Fruit fly (Drosophila melanogaster) whole organism, embryonic: ENCODE data around the gene PMP34.

Experiments
- ATbp ChIP-seq: fragments of 200-800 bp; sonication (Bioruptor generic); optimal IDR thresholded peaks from 2 replicates; lab custom pipeline; 2017; ENCODE audit warnings: missing biosample characterization, mild to moderate bottlenecking, missing genetic modification characterization, missing genetic modification reagents
- CG10147 ChIP-seq: fragments of 200-800 bp; sonication (Bioruptor generic); optimal IDR thresholded peaks from 2 replicates; lab custom pipeline; 2019; ENCODE audit warnings: missing biosample characterization, mild to moderate bottlenecking, missing genetic modification characterization, moderate library complexity
- CG10267 ChIP-seq: fragments of 200-800 bp; sonication (Bioruptor generic); optimal IDR thresholded peaks from 2 replicates; lab custom pipeline; 2018; ENCODE audit warnings: missing biosample characterization, mild to moderate bottlenecking, missing genetic modification characterization, moderate library complexity
- CG10654 ChIP-seq: fragments of 200-800 bp; sonication (Bioruptor generic); optimal IDR thresholded peaks from 2 replicates; lab custom pipeline; 2016; ENCODE audit warnings: missing biosample characterization, missing genetic modification characterization
- CG11504 ChIP-seq: fragments of 200-800 bp; sonication (Bioruptor generic); optimal IDR thresholded peaks from 3 replicates; lab custom pipeline; 2019; ENCODE audit warnings: missing biosample characterization, mild to moderate bottlenecking, missing genetic modification characterization, moderate library complexity
- CG11696 ChIP-seq: fragments of 200-800 bp; sonication (Bioruptor generic); IDR thresholded peaks from 2 replicates; pipeline ENCODE4 v1.3.6; 2022; ENCODE audit warnings: missing biosample characterization, missing genetic modification characterization
- CG12769 ChIP-seq: fragments of 200-800 bp; sonication (Bioruptor generic); optimal IDR thresholded peaks from 2 replicates; lab custom pipeline; 2019; ENCODE audit warnings: missing biosample characterization, mild to moderate bottlenecking, missing genetic modification characterization, moderate library complexity
- CG14710 ChIP-seq: fragments of 200-800 bp; sonication (Bioruptor generic); optimal IDR thresholded peaks from 3 replicates; lab custom pipeline; 2019; ENCODE audit warnings: missing biosample characterization, mild to moderate bottlenecking, missing genetic modification characterization, moderate library complexity
- CG15269 ChIP-seq: fragments of 200-800 bp; sonication (Bioruptor generic); optimal IDR thresholded peaks from 2 replicates; lab custom pipeline; 2018; ENCODE audit warnings: missing biosample characterization, mild to moderate bottlenecking, missing genetic modification characterization, moderate library complexity
- CG18619 ChIP-seq: fragments of 200-800 bp; sonication (Bioruptor generic); optimal IDR thresholded peaks from 3 replicates; lab custom pipeline; 2017; ENCODE audit warnings: missing biosample characterization, mild to moderate bottlenecking, missing genetic modification characterization
- CG2678 ChIP-seq: fragments of 200-800 bp; sonication (Bioruptor generic); optimal IDR thresholded peaks from 3 replicates; lab custom pipeline; 2019; ENCODE audit warnings: missing biosample characterization, mild to moderate bottlenecking, missing genetic modification characterization, moderate library complexity
- CG2712 ChIP-seq: fragments of 200-800 bp; optimal IDR thresholded peaks from 3 replicates; lab custom pipeline; 2019; ENCODE audit warnings: missing biosample characterization, mild to moderate bottlenecking, missing genetic modification characterization, moderate library complexity
- CG31388 ChIP-seq: fragments of 200-800 bp; sonication (Bioruptor generic); optimal IDR thresholded peaks from 2 replicates; lab custom pipeline; 2016; ENCODE audit warnings: missing biosample characterization, missing genetic modification characterization
- CG3163 ChIP-seq: fragments of 200-800 bp; sonication (Bioruptor generic); optimal IDR thresholded peaks from 3 replicates; lab custom pipeline; 2016; ENCODE audit warnings: missing biosample characterization, missing genetic modification characterization
- CG42726 ChIP-seq: fragments of 200-800 bp; sonication (Bioruptor generic); IDR thresholded peaks from 2 replicates; pipeline ENCODE4 v1.3.6; 2022; ENCODE audit warnings: missing biosample characterization, missing genetic modification characterization; ENCODE audit not compliant: partially characterized antibody
- CG9437 ChIP-seq: fragments of 200-800 bp; sonication (Bioruptor generic); optimal IDR thresholded peaks from 2 replicates; lab custom pipeline; 2018; ENCODE audit warnings: missing biosample characterization, mild to moderate bottlenecking, missing genetic modification characterization
- CG9727 ChIP-seq: fragments of 200-800 bp; sonication (Bioruptor generic); optimal IDR thresholded peaks from 3 replicates; lab custom pipeline; 2017; ENCODE audit warnings: missing biosample characterization, mild to moderate bottlenecking, missing genetic modification characterization
- CoRest ChIP-seq: fragments of 200-800 bp; sonication (Bioruptor generic); optimal IDR thresholded peaks from 3 replicates; lab custom pipeline; 2018; ENCODE audit warnings: missing biosample characterization, mild to moderate bottlenecking, missing genetic modification characterization, moderate library complexity
- D ChIP-seq, 2 experiments: fragments of 200-800 bp in 1 of 2; fragments of >200 bp in 1 of 2; sonication (Bioruptor generic) in 1 of 2; optimal IDR thresholded peaks; 2 replicates in 1 of 2; 3 replicates in 1 of 2; lab custom pipeline; 2017; ENCODE audit warnings: mild to moderate bottlenecking in 1 of 2, missing biosample characterization in 1 of 2, missing genetic modification characterization in 1 of 2, missing genetic modification reagents in 1 of 2
- D19B ChIP-seq: fragments of 200-800 bp; sonication (Bioruptor generic); optimal IDR thresholded peaks from 2 replicates; lab custom pipeline; 2017; ENCODE audit warnings: missing biosample characterization, mild to moderate bottlenecking, missing genetic modification characterization
- Fer3 ChIP-seq: fragments of 200-800 bp; sonication (Bioruptor generic); optimal IDR thresholded peaks from 2 replicates; lab custom pipeline; 2018; ENCODE audit warnings: missing biosample characterization, mild to moderate bottlenecking, missing genetic modification characterization, moderate library complexity
- Gsc ChIP-seq: fragments of 200-800 bp; sonication (Bioruptor generic); IDR thresholded peaks from 2 replicates; pipeline ENCODE4 v1.3.6; 2022; ENCODE audit warnings: missing biosample characterization, missing genetic modification characterization
- HHEX ChIP-seq: fragments of 200-800 bp; sonication (Bioruptor generic); optimal IDR thresholded peaks from 3 replicates; lab custom pipeline; 2017; ENCODE audit warnings: missing biosample characterization, mild to moderate bottlenecking, missing genetic modification characterization, missing genetic modification reagents
- Hmr ChIP-seq: fragments of 200-800 bp; sonication (Bioruptor generic); optimal IDR thresholded peaks from 3 replicates; lab custom pipeline; 2017; ENCODE audit warnings: mild to moderate bottlenecking, missing biosample characterization, missing genetic modification reagents, missing genetic modification characterization
- Hr3 ChIP-seq: fragments of 200-800 bp; sonication (Bioruptor generic); optimal IDR thresholded peaks from 3 replicates; lab custom pipeline; 2016; ENCODE audit warnings: missing biosample characterization, missing genetic modification characterization
- Meics ChIP-seq: fragments of 200-800 bp; sonication (Bioruptor generic); optimal IDR thresholded peaks from 2 replicates; lab custom pipeline; 2017; ENCODE audit warnings: missing biosample characterization, mild to moderate bottlenecking, missing genetic modification characterization
- PHDP ChIP-seq: fragments of 200-800 bp; sonication (Bioruptor generic); optimal IDR thresholded peaks from 3 replicates; lab custom pipeline; 2018; ENCODE audit warnings: missing biosample characterization, mild to moderate bottlenecking, missing genetic modification characterization, moderate library complexity
- Sin3A ChIP-seq: fragments of >200 bp; optimal IDR thresholded peaks from 2 replicates; lab custom pipeline; 2018
- Vsx1 ChIP-seq: fragments of 200-800 bp; sonication (Bioruptor generic); optimal IDR thresholded peaks from 2 replicates; lab custom pipeline; 2017; ENCODE audit warnings: missing biosample characterization, mild to moderate bottlenecking, missing genetic modification characterization, missing genetic modification reagents
- Xrp1 ChIP-seq: fragments of 200-800 bp; sonication (Bioruptor generic); IDR thresholded peaks from 2 replicates; pipeline ENCODE4 v1.3.6; 2022; ENCODE audit warnings: missing biosample characterization, missing genetic modification characterization
- cg ChIP-seq: fragments of 200-800 bp; sonication (Bioruptor generic); optimal IDR thresholded peaks from 3 replicates; lab custom pipeline; 2019; ENCODE audit warnings: missing biosample characterization, mild to moderate bottlenecking, missing genetic modification characterization, moderate library complexity
- chn ChIP-seq: fragments of 200-800 bp; sonication (Bioruptor generic); optimal IDR thresholded peaks from 2 replicates; lab custom pipeline; 2016; ENCODE audit warnings: missing biosample characterization, missing genetic modification characterization
- dysf ChIP-seq: fragments of 200-800 bp; sonication (Bioruptor generic); IDR thresholded peaks from 3 replicates; pipeline ENCODE4 v1.3.6; 2022; ENCODE audit warnings: missing biosample characterization, missing genetic modification characterization
- eve ChIP-seq, 2 experiments: fragments of >200 bp; optimal IDR thresholded peaks; 2 replicates each; lab custom pipeline; 2017; ENCODE audit warnings: missing biosample characterization in 2 of 2, missing genetic modification characterization in 2 of 2
- exex ChIP-seq: fragments of 200-800 bp; sonication (Bioruptor generic); optimal IDR thresholded peaks from 4 replicates; lab custom pipeline; 2018; ENCODE audit warnings: missing biosample characterization, mild to moderate bottlenecking, missing genetic modification characterization, moderate library complexity
- fru ChIP-seq: fragments of >200 bp; optimal IDR thresholded peaks from 2 replicates; lab custom pipeline; 2017
- grau ChIP-seq: fragments of 200-800 bp; optimal IDR thresholded peaks from 3 replicates; lab custom pipeline; 2019; ENCODE audit warnings: missing biosample characterization, mild to moderate bottlenecking, missing genetic modification characterization, moderate library complexity
- grn ChIP-seq: fragments of 200-800 bp; sonication (Bioruptor generic); optimal IDR thresholded peaks from 3 replicates; lab custom pipeline; 2017; ENCODE audit warnings: missing biosample characterization, missing genetic modification characterization
- jing ChIP-seq: fragments of 200-800 bp; sonication (Bioruptor generic); optimal IDR thresholded peaks from 2 replicates; lab custom pipeline; 2018; ENCODE audit warnings: missing biosample characterization, mild to moderate bottlenecking, missing genetic modification characterization
- lab ChIP-seq: fragments of 200-800 bp; sonication (Bioruptor generic); optimal IDR thresholded peaks from 3 replicates; lab custom pipeline; 2017; ENCODE audit warnings: missing biosample characterization, missing genetic modification characterization, mild to moderate bottlenecking, moderate library complexity, missing genetic modification reagents
- lola ChIP-seq, 3 experiments: fragments of >200 bp in 2 of 3; fragments of 200-800 bp in 1 of 3; sonication (Bioruptor generic) in 1 of 3; optimal IDR thresholded peaks; 2 replicates each; lab custom pipeline; 2017 to 2019; ENCODE audit warnings: missing biosample characterization in 3 of 3, missing genetic modification characterization in 3 of 3, mild to moderate bottlenecking in 1 of 3, moderate library complexity in 1 of 3
- p53 ChIP-seq: fragments of 200-800 bp; sonication (Bioruptor generic); optimal IDR thresholded peaks from 2 replicates; lab custom pipeline; 2016; ENCODE audit warnings: missing biosample characterization, missing genetic modification characterization
- phol ChIP-seq: fragments of 200-800 bp; sonication (Bioruptor generic); optimal IDR thresholded peaks from 3 replicates; lab custom pipeline; 2018; ENCODE audit warnings: missing biosample characterization, mild to moderate bottlenecking, missing genetic modification characterization, moderate library complexity
- seq ChIP-seq: fragments of 200-800 bp; sonication (Bioruptor generic); IDR thresholded peaks from 2 replicates; pipeline ENCODE4 v1.3.6; 2022; ENCODE audit warnings: missing biosample characterization, missing genetic modification characterization
- sqz ChIP-seq: fragments of 200-800 bp; sonication (Bioruptor generic); optimal IDR thresholded peaks from 3 replicates; lab custom pipeline; 2018; ENCODE audit warnings: missing biosample characterization, mild to moderate bottlenecking, missing genetic modification characterization
- tio ChIP-seq: fragments of 200-800 bp; sonication (Bioruptor generic); optimal IDR thresholded peaks from 2 replicates; lab custom pipeline; 2017; ENCODE audit warnings: missing biosample characterization, missing genetic modification characterization, inconsistent platforms
- ttk ChIP-seq: fragments of 200-800 bp; sonication (Bioruptor generic); IDR thresholded peaks from 2 replicates; pipeline ENCODE4 v2.1.2; 2022; ENCODE audit warnings: missing biosample characterization, missing genetic modification characterization
- unpg ChIP-seq: fragments of 200-800 bp; sonication (Bioruptor generic); optimal IDR thresholded peaks from 3 replicates; lab custom pipeline; 2018; ENCODE audit warnings: missing biosample characterization, mild to moderate bottlenecking, missing genetic modification characterization, moderate library complexity

Gene PMP34

dm6 chr3L:4354898-4355627, 36.5 kb downstream of the PMP34 start (continued):
- TF ChIP-seq HHEX (GFP tag; lab: Kevin White, UChicago) (no peak), fru (lab: Kevin White, UChicago) (no peak), PHDP (tag; lab: Kevin White, UChicago) (peak; percentile 49), CG2712 (tag; lab: Kevin White, UChicago) (peak; percentile 35), ttk (no peak), CoRest (peak; percentile 69), exex (tag; lab: Kevin White, UChicago) (peak; percentile 27), CG42726 (GFP tag; lab: Robert Waterston, UW) (no peak), CG9437 (peak; percentile 1), grau (tag; lab: Kevin White, UChicago) (peak; percentile 59), dysf (0 out of 3 replicates have a peak, but pooled peaks have one; percentile 32), cg (no peak), jing (GFP tag; lab: Kevin White, UChicago) (no peak), CG11504 (tag; lab: Kevin White, UChicago) (peak; percentile 64), chn (GFP tag; lab: Kevin White, UChicago) (no peak), CG10654 (GFP tag; lab: Kevin White, UChicago) (no peak), CG15269 (tag; lab: Kevin White, UChicago) (peak; percentile 14), CG2678 (peak; percentile 65), Hr3 (peak; percentile 28), tio (GFP tag; lab: Kevin White, UChicago) (peak; percentile 24), CG11696 (no peak), CG18619 (GFP tag; lab: Kevin White, UChicago) (peak; percentile 15), CG31388 (GFP tag; lab: Kevin White, UChicago) (no peak), D19B (GFP tag; lab: Kevin White, UChicago) (no peak), grn (GFP tag; lab: Kevin White, UChicago) (peak; percentile 5), seq (GFP tag; lab: Robert Waterston, UW) (no peak), phol (tag; lab: Kevin White, UChicago) (peak; percentile 46), CG3163 (GFP tag; lab: Kevin White, UChicago) (no peak), sqz (GFP tag; lab: Kevin White, UChicago) (peak; percentile 11), unpg (GFP tag; lab: Kevin White, UChicago) (peak; percentile 26), CG9727 (GFP tag; lab: Kevin White, UChicago) (peak; percentile 42), Sin3A (lab: Kevin White, UChicago) (no peak), Hmr (GFP tag; lab: Kevin White, UChicago) (peak; percentile 38), Meics (GFP tag; lab: Kevin White, UChicago) (peak; percentile 47), CG10267 (tag; lab: Kevin White, UChicago) (peak; percentile 10), Fer3 (tag; lab: Kevin White, UChicago) (peak; percentile 14), p53 (GFP tag; lab: Kevin White, UChicago) (no peak), eve (GFP tag; optimal IDR thresholded peaks at IDR 0.05; lab: Kevin White, UChicago) (no peak), D (optimal IDR thresholded peaks at IDR 0.05; lab: Kevin White, UChicago) (no peak), D (GFP tag; optimal IDR thresholded peaks at IDR 0.05; lab: Kevin White, UChicago) (peak; percentile 22), CG14710 (peak; percentile 34), CG12769 (tag; lab: Kevin White, UChicago) (peak; percentile 46), ATbp (GFP tag; lab: Kevin White, UChicago) (peak; percentile 7), CG10147 (GFP tag; lab: Kevin White, UChicago) (peak; percentile 12), lab (peak; percentile 5), Xrp1 (GFP tag; lab: Robert Waterston, UW) (0 out of 2 replicates have a peak, but pooled peaks have one; percentile 16), Gsc (GFP tag; lab: Robert Waterston, UW) (no peak), lola (GFP tag; optimal IDR thresholded peaks at IDR 0.05; lab: Kevin White, UChicago) (peak in 1 of 3 experiments; percentile 51), Vsx1 (GFP tag; lab: Kevin White, UChicago) (peak; percentile 25)
